Worm (Caenorhabditis elegans) whole organism, L4/young adult: Measurements from ENCODE around the gene Y50D4B.6.

ENCODE experiments used
- W03F9.2 ChIP-seq: fragments of 150-350 bp; optimal IDR thresholded peaks from 2 replicates; lab custom pipeline; 2014; ENCODE audit warnings: missing biosample characterization, missing genetic modification characterization
- dao-5 ChIP-seq: sonication (generic microtip); optimal IDR thresholded peaks from 2 replicates; lab custom pipeline; 2016; ENCODE audit warnings: missing genotype, missing genetic modification characterization, moderate library complexity, missing compliant biosample characterization
- him-1 ChIP-seq: sonication (generic microtip); optimal IDR thresholded peaks from 2 replicates; lab custom pipeline; 2016; ENCODE audit warnings: missing genotype, missing genetic modification reagents, missing genetic modification characterization, missing compliant biosample characterization

DNA sequence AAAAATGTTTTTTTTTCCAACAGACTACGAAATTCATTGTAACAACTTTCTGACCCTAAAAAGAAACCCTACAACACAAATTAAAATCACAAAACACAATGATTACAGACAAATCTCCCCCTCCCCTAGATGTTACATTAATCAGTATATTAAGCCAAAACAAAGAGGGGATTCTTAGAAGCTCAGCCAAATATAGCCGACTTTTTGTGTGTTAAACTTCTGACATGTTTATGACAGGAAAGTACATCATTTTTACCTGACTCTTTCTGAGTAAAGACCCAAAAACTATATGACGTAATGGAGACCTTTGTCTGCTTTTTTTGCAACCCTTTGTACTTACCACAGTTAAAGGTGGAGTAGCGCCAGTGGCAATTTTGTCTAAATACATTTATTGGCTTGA is 36.0 kb downstream of the Y50D4B.6 start:
- TF ChIP-seq dao-5: no peak
- no peak for TF ChIP-seq him-1 (tag; lab: Kevin White, UChicago)
- TF ChIP-seq W03F9.2 (tag; lab: Kevin White, UChicago): no peak
